Worm (Caenorhabditis elegans): Measurements from ENCODE around the gene F09B12.3.

Gene F09B12.3

DNA sequence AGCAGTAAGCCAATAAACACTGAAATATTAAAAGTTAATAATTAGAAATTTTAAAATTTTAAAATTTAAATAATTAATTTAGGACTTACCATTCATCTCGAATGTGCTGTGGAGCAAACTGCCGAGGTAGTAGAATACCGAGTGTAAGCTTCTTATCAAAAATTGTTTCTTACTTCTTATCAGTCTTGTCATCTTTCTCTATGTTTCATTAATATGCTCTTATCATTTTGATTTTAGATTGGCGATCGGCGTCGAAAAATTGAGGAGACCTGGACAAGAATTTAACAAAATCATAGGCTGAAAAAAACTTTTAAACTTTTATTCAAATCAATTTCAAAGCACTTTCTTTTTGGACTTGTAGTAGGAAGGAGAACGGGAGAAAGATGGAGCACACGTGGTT, at the start of gene F09B12.3:
F09B12.3 (minus strand) TSS at position 192 of the 400 bp plus-strand sequence.
- peak; percentile 32 for TF ChIP-seq gmeb-1 (tag; optimal IDR thresholded peaks at IDR 0.05)
- peak; percentile 92 for TF ChIP-seq fos-1 (tag; optimal IDR thresholded peaks at IDR 0.05)
- no peak for TF ChIP-seq ceh-16 (tag; optimal IDR thresholded peaks at IDR 0.05)
- TF ChIP-seq egl-27 (tag; optimal IDR thresholded peaks at IDR 0.05): no peak
- TF ChIP-seq sem-4 (tag; optimal IDR thresholded peaks at IDR 0.05): no peak
- TF ChIP-seq sma-9 (GFP tag; optimal IDR thresholded peaks at IDR 0.05): peak; percentile 12
- no peak for TF ChIP-seq sma-9 (tag; optimal IDR thresholded peaks at IDR 0.05)
- peak; percentile 29 for TF ChIP-seq crh-2 (tag; optimal IDR thresholded peaks at IDR 0.05)
- no peak for TF ChIP-seq lsy-2 (tag; optimal IDR thresholded peaks at IDR 0.05)
- TF ChIP-seq lin-13 (GFP tag; optimal IDR thresholded peaks at IDR 0.05): no peak
- TF ChIP-seq alr-1 (tag; optimal IDR thresholded peaks at IDR 0.05): no peak
- no peak for TF ChIP-seq C34F6.9 (tag; optimal IDR thresholded peaks at IDR 0.05)

DNA sequence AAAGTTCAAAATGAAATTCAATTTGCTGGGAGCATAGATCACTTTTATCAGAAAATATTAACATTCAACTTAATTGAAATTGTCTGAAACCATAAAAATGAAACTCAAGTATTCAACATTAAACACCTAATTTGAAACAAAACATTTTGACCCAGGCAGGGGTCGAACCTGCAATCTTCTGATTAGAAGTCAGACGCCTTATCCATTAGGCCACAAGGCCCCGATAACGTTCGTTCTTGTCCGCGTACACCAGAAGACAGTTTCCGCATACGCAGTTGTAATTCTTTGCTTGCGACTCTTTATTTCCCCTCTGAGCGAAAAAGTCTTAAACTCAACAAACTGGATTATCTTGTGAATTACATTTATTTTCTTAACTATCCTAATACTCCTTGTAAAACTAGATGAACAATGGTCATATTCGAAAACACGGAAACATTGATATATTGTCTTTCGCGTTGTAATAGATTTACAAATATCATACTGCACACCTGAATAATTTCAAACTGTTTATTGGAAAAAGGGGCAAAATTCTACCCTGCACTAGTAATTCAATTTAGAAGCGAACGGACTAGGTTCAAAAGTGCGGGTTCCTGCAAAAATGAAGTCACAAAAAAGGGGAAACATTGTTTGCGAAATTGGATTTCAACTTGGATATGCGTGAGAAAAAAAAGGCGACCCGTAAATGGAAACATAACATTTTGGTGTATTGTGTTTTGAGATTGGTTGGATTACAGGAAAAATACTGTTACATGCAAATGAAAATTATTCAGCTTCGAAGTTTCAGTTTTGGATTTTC, 48.9 kb upstream of the F09B12.3 start:
- TF ChIP-seq nhr-129 (tag; optimal IDR thresholded peaks at IDR 0.05) (peak; percentile 4), fos-1 (tag; optimal IDR thresholded peaks at IDR 0.05) (peak; percentile 39), crh-2 (tag; optimal IDR thresholded peaks at IDR 0.05) (peak; percentile 13), zag-1 (tag; optimal IDR thresholded peaks at IDR 0.05) (no peak), sma-9 (GFP tag; optimal IDR thresholded peaks at IDR 0.05) (peak; percentile 6), sma-9 (tag; optimal IDR thresholded peaks at IDR 0.05) (no peak)

DNA sequence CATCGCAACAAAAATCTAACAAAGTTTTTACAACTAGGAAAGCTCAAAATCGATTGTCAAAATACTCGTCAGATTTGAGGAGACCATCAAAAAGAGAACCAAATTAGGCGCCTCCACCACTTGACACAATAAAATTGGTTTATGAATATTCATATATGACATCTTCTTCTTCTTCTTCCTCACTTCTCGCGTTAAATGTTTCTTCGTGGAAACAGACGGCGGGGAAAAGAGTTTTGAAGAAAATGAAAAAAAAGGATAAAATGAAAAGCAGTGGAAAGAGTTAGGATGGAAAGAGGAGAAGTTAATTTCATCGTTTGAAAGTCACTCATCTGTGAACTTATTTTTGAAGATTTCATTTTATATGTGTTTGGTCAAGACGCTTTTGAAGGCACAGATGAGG, 37.2 kb upstream of the F09B12.3 start:
- TF ChIP-seq gmeb-1 (tag; optimal IDR thresholded peaks at IDR 0.05): no peak
- TF ChIP-seq unc-62 (GFP tag; optimal IDR thresholded peaks at IDR 0.05): no peak
- TF ChIP-seq ztf-4 (tag; optimal IDR thresholded peaks at IDR 0.05): no peak
- no peak for TF ChIP-seq Y55F3AM.14 (GFP tag; optimal IDR thresholded peaks at IDR 0.05)
- no peak for TF ChIP-seq nhr-129 (tag; optimal IDR thresholded peaks at IDR 0.05)
- no peak for TF ChIP-seq nhr-237 (tag; optimal IDR thresholded peaks at IDR 0.05)
- no peak for TF ChIP-seq F13H6.1 (tag; optimal IDR thresholded peaks at IDR 0.05)
- no peak for TF ChIP-seq ama-1 (optimal IDR thresholded peaks at IDR 0.05)

DNA sequence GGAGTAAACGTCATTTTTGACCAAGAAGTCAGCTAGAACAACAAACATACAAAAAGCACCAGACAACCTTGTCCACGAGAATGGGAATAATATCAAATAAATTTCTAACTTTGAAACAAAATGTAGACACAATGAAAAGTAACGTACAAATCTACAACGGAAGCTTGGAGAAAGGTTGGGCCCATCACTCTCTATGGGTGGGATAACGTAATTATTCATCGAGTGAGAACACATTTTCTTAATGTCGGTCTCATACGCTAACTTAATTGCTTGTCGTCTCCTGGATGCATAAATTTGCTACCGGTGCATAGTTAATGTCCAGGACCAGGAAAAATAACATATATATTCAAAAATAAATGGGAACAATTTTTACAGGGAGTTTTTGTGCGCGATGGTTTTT, 35.4 kb upstream of the F09B12.3 start:
- no peak for TF ChIP-seq ceh-16 (tag; optimal IDR thresholded peaks at IDR 0.05)
- TF ChIP-seq fos-1 (tag; optimal IDR thresholded peaks at IDR 0.05): no peak
- TF ChIP-seq nhr-129 (tag; optimal IDR thresholded peaks at IDR 0.05): no peak
- TF ChIP-seq nhr-237 (tag; optimal IDR thresholded peaks at IDR 0.05): no peak
- TF ChIP-seq peb-1 (tag; optimal IDR thresholded peaks at IDR 0.05): no peak
- TF ChIP-seq nhr-10 (tag; optimal IDR thresholded peaks at IDR 0.05): no peak
- TF ChIP-seq nhr-6 (tag; optimal IDR thresholded peaks at IDR 0.05): no peak
- no peak for TF ChIP-seq unc-62 (GFP tag; optimal IDR thresholded peaks at IDR 0.05)
- TF ChIP-seq nhr-77 (tag; optimal IDR thresholded peaks at IDR 0.05): no peak
- no peak for TF ChIP-seq lsy-2 (tag; optimal IDR thresholded peaks at IDR 0.05)
- no peak for TF ChIP-seq F13H6.1 (tag; optimal IDR thresholded peaks at IDR 0.05)
- TF ChIP-seq mbf-1 (tag; optimal IDR thresholded peaks at IDR 0.05): no peak
- no peak for TF ChIP-seq ztf-1 (GFP tag; conservative IDR thresholded peaks at IDR 0.05)

DNA sequence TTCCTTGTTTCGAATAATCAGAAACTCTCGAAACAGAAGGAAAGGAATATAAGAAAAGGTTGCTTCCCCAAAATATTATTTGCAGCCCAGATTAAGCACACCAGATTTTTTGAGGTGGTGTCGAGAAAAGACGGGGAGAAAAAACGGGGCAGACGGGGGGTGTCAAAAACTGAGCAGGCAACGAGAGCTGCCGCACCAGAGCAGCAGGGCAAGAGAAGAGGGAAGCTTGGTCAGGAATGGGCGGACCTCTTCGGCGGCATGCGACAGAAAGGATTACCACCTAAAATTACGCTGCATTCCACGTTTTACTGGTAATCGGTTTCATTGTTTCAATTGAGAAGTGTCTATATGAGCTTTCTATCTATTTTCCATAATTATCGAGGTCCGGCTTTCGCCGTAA, 34.3 kb upstream of the F09B12.3 start:
- TF ChIP-seq nhr-77 (tag; optimal IDR thresholded peaks at IDR 0.05) (no peak), ama-1 (optimal IDR thresholded peaks at IDR 0.05) (no peak), R02D3.7 (tag; optimal IDR thresholded peaks at IDR 0.05) (no peak), lsy-2 (tag; optimal IDR thresholded peaks at IDR 0.05) (no peak), nhr-10 (tag; optimal IDR thresholded peaks at IDR 0.05) (no peak), nhr-237 (tag; optimal IDR thresholded peaks at IDR 0.05) (no peak)

DNA sequence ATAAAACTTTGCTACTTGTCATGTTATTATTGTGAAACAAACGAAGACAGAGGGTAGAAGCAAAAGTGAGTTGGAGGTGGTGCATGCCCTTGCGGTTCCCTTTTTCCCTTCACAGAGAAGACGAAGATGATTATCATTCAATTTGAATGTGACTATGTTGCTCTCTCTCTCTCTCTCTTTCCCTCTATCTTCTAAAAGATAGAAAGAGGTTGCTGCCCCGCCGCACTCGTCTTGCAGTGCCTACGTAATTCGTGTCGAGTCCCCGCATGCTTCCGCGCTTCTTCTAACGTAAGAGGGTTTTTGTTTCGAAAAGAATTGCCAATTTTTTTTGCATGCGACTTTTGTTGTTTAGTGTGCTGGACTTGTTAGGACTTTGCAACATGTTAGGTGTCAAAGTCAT, 30.4 kb upstream of the F09B12.3 start:
- TF ChIP-seq peb-1 (tag; optimal IDR thresholded peaks at IDR 0.05) (no peak), C34F6.9 (tag; optimal IDR thresholded peaks at IDR 0.05) (peak; percentile 2)

DNA sequence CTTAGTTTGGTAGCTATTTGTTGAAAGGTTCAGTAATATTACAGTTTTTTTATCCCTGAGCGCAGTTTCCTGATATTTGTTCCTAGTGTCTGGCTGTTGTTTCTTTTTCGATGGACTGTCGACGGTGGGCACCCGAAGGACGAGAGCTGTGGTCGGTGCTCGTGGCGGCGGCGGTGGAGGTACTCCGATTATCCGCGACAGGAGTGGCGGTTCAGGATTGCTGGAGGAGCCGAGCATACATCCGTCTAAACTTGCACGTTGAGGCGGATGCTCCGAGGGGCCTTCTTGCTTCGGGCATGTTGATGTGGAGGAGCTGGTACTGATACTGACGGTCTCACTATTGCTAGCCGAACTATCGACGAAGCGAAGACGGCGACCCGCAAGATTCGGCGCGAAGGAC, 29.6 kb upstream of the F09B12.3 start:
- TF ChIP-seq unc-39 (tag; optimal IDR thresholded peaks at IDR 0.05) (no peak), elt-1 (tag; optimal IDR thresholded peaks at IDR 0.05) (no peak), nhr-10 (tag; optimal IDR thresholded peaks at IDR 0.05) (no peak), dmd-4 (tag; optimal IDR thresholded peaks at IDR 0.05) (no peak), ceh-82 (tag; optimal IDR thresholded peaks at IDR 0.05) (no peak), nhr-6 (tag; optimal IDR thresholded peaks at IDR 0.05) (no peak), sma-3 (GFP tag; optimal IDR thresholded peaks at IDR 0.05) (no peak), gmeb-1 (tag; optimal IDR thresholded peaks at IDR 0.05) (no peak), nhr-237 (tag; optimal IDR thresholded peaks at IDR 0.05) (no peak), blmp-1 (tag; optimal IDR thresholded peaks at IDR 0.05; ENCODE audit: insufficient read depth) (no peak), lin-11 (tag; optimal IDR thresholded peaks at IDR 0.05) (no peak)

All from whole organism, L2 larva.